Fruit fly (Drosophila melanogaster): ENCODE data around the gene CG34393.

Gene CG34393

dm6 chr2L:3172745-3173271, 27.5 kb downstream of the CG34393 start (continued):
- peak; percentile 36 for TF ChIP-seq fd102C (GFP tag; optimal IDR thresholded peaks at IDR 0.05)
- no peak for TF ChIP-seq CG4404 (GFP tag; IDR thresholded peaks at IDR 0.05)
- TF ChIP-seq CG16863 (GFP tag; optimal IDR thresholded peaks at IDR 0.05): no peak
- no peak for TF ChIP-seq CG12104 (GFP tag; optimal IDR thresholded peaks at IDR 0.05)
- TF ChIP-seq bbx (GFP tag; IDR thresholded peaks at IDR 0.05; ENCODE audit: partially characterized antibody): peak; percentile 94
- no peak for TF ChIP-seq NK7.1 (GFP tag; optimal IDR thresholded peaks at IDR 0.05)
- peak; percentile 38 for TF ChIP-seq CG12071 (GFP tag; optimal IDR thresholded peaks at IDR 0.05)
- TF ChIP-seq CG9876 (GFP tag; optimal IDR thresholded peaks at IDR 0.05): no peak
- no peak for TF ChIP-seq CG13123 (GFP tag; optimal IDR thresholded peaks at IDR 0.05)
- no peak for TF ChIP-seq CG3065 (GFP tag; optimal IDR thresholded peaks at IDR 0.05)
- no peak for TF ChIP-seq tup (GFP tag; optimal IDR thresholded peaks at IDR 0.05)
- no peak for TF ChIP-seq tio (GFP tag; optimal IDR thresholded peaks at IDR 0.05)
- TF ChIP-seq chn (GFP tag; optimal IDR thresholded peaks at IDR 0.05): no peak
- no peak for TF ChIP-seq CG7745 (tag; optimal IDR thresholded peaks at IDR 0.05)
- TF ChIP-seq Pdp1 (GFP tag; optimal IDR thresholded peaks at IDR 0.05): no peak
- no peak for TF ChIP-seq CG4854 (GFP tag; optimal IDR thresholded peaks at IDR 0.05)
- no peak for TF ChIP-seq CG5953 (GFP tag; IDR thresholded peaks at IDR 0.05)
- TF ChIP-seq HLH4C (GFP tag; IDR thresholded peaks at IDR 0.05; ENCODE audit: partially characterized antibody): peak; percentile 86
- no peak for TF ChIP-seq MBD-R2 (GFP tag; IDR thresholded peaks at IDR 0.05)
- TF ChIP-seq Elba2 (GFP tag; optimal IDR thresholded peaks at IDR 0.05): no peak
- no peak for TF ChIP-seq CG18764 (GFP tag; optimal IDR thresholded peaks at IDR 0.05)
- no peak for TF ChIP-seq Max (GFP tag; optimal IDR thresholded peaks at IDR 0.05)
- no peak for TF ChIP-seq Hr3 (GFP tag; optimal IDR thresholded peaks at IDR 0.05)
- no peak for TF ChIP-seq CG17359 (tag; optimal IDR thresholded peaks at IDR 0.05)
- TF ChIP-seq sug (tag; optimal IDR thresholded peaks at IDR 0.05): no peak
- TF ChIP-seq Doc3 (GFP tag; IDR thresholded peaks at IDR 0.05; ENCODE audit: partially characterized antibody): peak; percentile 31; the same call in 1 of the 3 replicates
- TF ChIP-seq CoRest (tag; optimal IDR thresholded peaks at IDR 0.05): peak; percentile 0
- TF ChIP-seq Nf-YA (GFP tag; IDR thresholded peaks at IDR 0.05): no peak
- no peak for TF ChIP-seq CG31388 (GFP tag; optimal IDR thresholded peaks at IDR 0.05)
- no peak for TF ChIP-seq H15 (GFP tag; IDR thresholded peaks at IDR 0.05)
- TF ChIP-seq btn (GFP tag; optimal IDR thresholded peaks at IDR 0.05): no peak
- no peak for TF ChIP-seq CG11093 (GFP tag; IDR thresholded peaks at IDR 0.05)
- peak; percentile 55 for TF ChIP-seq CG4424 (GFP tag; optimal IDR thresholded peaks at IDR 0.05)
- peak; percentile 71 for TF ChIP-seq sna (GFP tag; IDR thresholded peaks at IDR 0.05; ENCODE audit: partially characterized antibody)
- no peak for TF ChIP-seq CG6175 (GFP tag; IDR thresholded peaks at IDR 0.05)
- no peak for TF ChIP-seq Sry-β (GFP tag; optimal IDR thresholded peaks at IDR 0.05)
- TF ChIP-seq CG34376 (GFP tag; optimal IDR thresholded peaks at IDR 0.05): peak; percentile 39
- no peak for TF ChIP-seq CG10959 (GFP tag; IDR thresholded peaks at IDR 0.05)
- TF ChIP-seq Usf (GFP tag; optimal IDR thresholded peaks at IDR 0.05): no peak
- no peak for TF ChIP-seq CG9817 (tag; optimal IDR thresholded peaks at IDR 0.05)
- TF ChIP-seq NFAT (GFP tag; IDR thresholded peaks at IDR 0.05): no peak
- TF ChIP-seq CG14710 (tag; optimal IDR thresholded peaks at IDR 0.05): peak; percentile 36
- peak; percentile 51; the same call in 1 of the 2 replicates for TF ChIP-seq seq (GFP tag; IDR thresholded peaks at IDR 0.05)
- no peak for TF ChIP-seq CG1233 (GFP tag; optimal IDR thresholded peaks at IDR 0.05)
- TF ChIP-seq CG2120 (GFP tag; optimal IDR thresholded peaks at IDR 0.05): no peak
- TF ChIP-seq E2f2 (GFP tag; IDR thresholded peaks at IDR 0.05): peak; percentile 96
- TF ChIP-seq dpn (GFP tag; optimal IDR thresholded peaks at IDR 0.05): peak in 1 of 2 experiments; percentile 17
- no peak for TF ChIP-seq schlank (tag; optimal IDR thresholded peaks at IDR 0.05)
- TF ChIP-seq klu (GFP tag; IDR thresholded peaks at IDR 0.05): no peak
- TF ChIP-seq CG18262 (tag; optimal IDR thresholded peaks at IDR 0.05): peak; percentile 58
- no peak for TF ChIP-seq CG4360 (GFP tag; IDR thresholded peaks at IDR 0.05)

Data from whole organism, embryonic.